Worm (Caenorhabditis elegans) whole organism, L3 larva: Measurements from ENCODE around the gene hmgr-1.

Experiments
- R02D3.7 ChIP-seq: fragments of 150-350 bp; optimal IDR thresholded peaks from 2 replicates; lab custom pipeline; 2014; ENCODE audit warnings: missing biosample characterization, missing genetic modification characterization
- ZK546.5 ChIP-seq: sonication (generic microtip); optimal IDR thresholded peaks from 2 replicates; lab custom pipeline; 2017; ENCODE audit warnings: missing biosample characterization, missing genetic modification characterization
- aly-2 ChIP-seq: fragments of 150-350 bp; optimal IDR thresholded peaks from 2 replicates; lab custom pipeline; 2014; ENCODE audit warnings: missing biosample characterization, missing genetic modification characterization
- ama-1 ChIP-seq: fragments of 150-350 bp; optimal IDR thresholded peaks from 2 replicates; lab custom pipeline; 2018
- ceh-16 ChIP-seq: sonication (generic microtip); optimal IDR thresholded peaks from 2 replicates; lab custom pipeline; 2017; ENCODE audit warnings: missing biosample characterization, missing genetic modification characterization
- ceh-28 ChIP-seq: fragments of 150-350 bp; optimal IDR thresholded peaks from 2 replicates; lab custom pipeline; 2014; ENCODE audit warnings: missing biosample characterization, missing genetic modification reagents, missing genetic modification characterization
- ceh-82 ChIP-seq: fragments of 150-350 bp; optimal IDR thresholded peaks from 2 replicates; lab custom pipeline; 2014; ENCODE audit warnings: missing biosample characterization, missing genetic modification characterization
- ceh-9 ChIP-seq: sonication (generic microtip); optimal IDR thresholded peaks from 2 replicates; lab custom pipeline; 2018; ENCODE audit warnings: missing biosample characterization, missing genetic modification characterization
- egl-27 ChIP-seq: sonication (generic microtip); optimal IDR thresholded peaks from 4 replicates; lab custom pipeline; 2017; ENCODE audit warnings: missing biosample characterization, missing genetic modification reagents, missing genetic modification characterization
- egl-5 ChIP-seq: fragments of 150-350 bp; optimal IDR thresholded peaks from 2 replicates; lab custom pipeline; 2017; ENCODE audit warnings: missing biosample characterization, missing genetic modification reagents, missing genetic modification characterization, inconsistent platforms
- elt-1 ChIP-seq: fragments of 150-350 bp; optimal IDR thresholded peaks from 2 replicates; lab custom pipeline; 2014; ENCODE audit warnings: missing biosample characterization, missing genetic modification characterization
- eor-1 ChIP-seq, 2 experiments: fragments of 150-350 bp; optimal IDR thresholded peaks; 2 replicates each; lab custom pipeline; 2014 to 2018; ENCODE audit warnings: missing biosample characterization in 2 of 2, missing genetic modification characterization in 2 of 2
- fkh-10 ChIP-seq: sonication (generic microtip); optimal IDR thresholded peaks from 2 replicates; lab custom pipeline; 2017; ENCODE audit warnings: missing biosample characterization, missing genetic modification reagents, missing genetic modification characterization
- fos-1 ChIP-seq: fragments of 150-350 bp; optimal IDR thresholded peaks from 2 replicates; lab custom pipeline; 2014; ENCODE audit warnings: missing biosample characterization, missing genetic modification characterization
- hmg-11 ChIP-seq: sonication (generic microtip); optimal IDR thresholded peaks from 2 replicates; lab custom pipeline; 2016; ENCODE audit warnings: missing genetic modification characterization, missing compliant biosample characterization
- jun-1 ChIP-seq: fragments of 150-350 bp; optimal IDR thresholded peaks from 2 replicates; lab custom pipeline; 2014; ENCODE audit warnings: missing biosample characterization, missing genetic modification reagents, missing genetic modification characterization
- lin-15B ChIP-seq: fragments of 150-350 bp; optimal IDR thresholded peaks from 2 replicates; lab custom pipeline; 2014; ENCODE audit warnings: missing biosample characterization, missing genetic modification characterization
- lsy-12 ChIP-seq: sonication (generic microtip); optimal IDR thresholded peaks from 2 replicates; lab custom pipeline; 2016; ENCODE audit warnings: mild to moderate bottlenecking, missing genetic modification characterization, missing compliant biosample characterization
- mdl-1 ChIP-seq: fragments of 150-350 bp; optimal IDR thresholded peaks from 2 replicates; lab custom pipeline; 2014; ENCODE audit warnings: missing biosample characterization, missing genetic modification characterization
- nfya-1 ChIP-seq: sonication (generic microtip); optimal IDR thresholded peaks from 2 replicates; lab custom pipeline; 2017; ENCODE audit warnings: missing genetic modification characterization, mild to moderate bottlenecking, missing compliant biosample characterization, antibody characterized with exemption, moderate library complexity; ENCODE audit not compliant: insufficient read depth
- nhr-12 ChIP-seq: fragments of 150-350 bp; optimal IDR thresholded peaks from 2 replicates; lab custom pipeline; 2014; ENCODE audit warnings: missing biosample characterization, missing genetic modification characterization
- nhr-23 ChIP-seq: fragments of 150-350 bp; optimal IDR thresholded peaks from 2 replicates; lab custom pipeline; 2014; ENCODE audit warnings: missing biosample characterization, missing genetic modification reagents, missing genetic modification characterization
- nhr-237 ChIP-seq: fragments of 150-350 bp; optimal IDR thresholded peaks from 2 replicates; lab custom pipeline; 2014; ENCODE audit warnings: missing biosample characterization, missing genetic modification characterization
- nhr-25 ChIP-seq: sonication (generic microtip); optimal IDR thresholded peaks from 2 replicates; lab custom pipeline; 2017; ENCODE audit warnings: missing biosample characterization, missing genetic modification characterization
- nhr-67 ChIP-seq: fragments of 150-350 bp; optimal IDR thresholded peaks from 2 replicates; lab custom pipeline; 2014; ENCODE audit warnings: missing biosample characterization, missing genetic modification characterization
- nhr-76 ChIP-seq: fragments of 150-350 bp; sonication (generic microtip); optimal IDR thresholded peaks from 5 replicates; lab custom pipeline; 2014; ENCODE audit warnings: missing biosample characterization, missing genetic modification characterization
- nhr-77 ChIP-seq: fragments of 150-350 bp; optimal IDR thresholded peaks from 2 replicates; lab custom pipeline; 2014; ENCODE audit warnings: missing biosample characterization, missing genetic modification characterization
- pha-4 ChIP-seq: fragments of 150-350 bp; optimal IDR thresholded peaks from 2 replicates; lab custom pipeline; 2014; ENCODE audit warnings: missing biosample characterization, missing genetic modification reagents, missing genetic modification characterization
- pqm-1 ChIP-seq: fragments of 150-350 bp; optimal IDR thresholded peaks from 2 replicates; lab custom pipeline; 2017; ENCODE audit warnings: missing biosample characterization, missing genetic modification characterization, inconsistent platforms
- sea-2 ChIP-seq: fragments of 150-350 bp; sonication (generic microtip); optimal IDR thresholded peaks from 4 replicates; lab custom pipeline; 2014; ENCODE audit warnings: missing biosample characterization, missing genetic modification reagents, missing genetic modification characterization
- skn-1 ChIP-seq: fragments of 150-350 bp; optimal IDR thresholded peaks from 2 replicates; lab custom pipeline; 2014; ENCODE audit warnings: missing biosample characterization, missing genetic modification characterization
- snpc-4 ChIP-seq: fragments of 150-350 bp; optimal IDR thresholded peaks from 2 replicates; lab custom pipeline; 2014; ENCODE audit warnings: missing biosample characterization, missing genetic modification characterization
- tbx-2 ChIP-seq: sonication (generic microtip); optimal IDR thresholded peaks from 2 replicates; lab custom pipeline; 2016; ENCODE audit warnings: mild to moderate bottlenecking, missing genetic modification characterization, missing compliant biosample characterization
- unc-39 ChIP-seq: sonication (generic microtip); optimal IDR thresholded peaks from 4 replicates; lab custom pipeline; 2017; ENCODE audit warnings: missing biosample characterization, missing genetic modification characterization
- unc-62 ChIP-seq: fragments of 150-350 bp; sonication (generic microtip); optimal IDR thresholded peaks from 4 replicates; lab custom pipeline; 2014; ENCODE audit warnings: missing biosample characterization, missing genetic modification reagents, missing genetic modification characterization
- zag-1 ChIP-seq: fragments of 150-350 bp; optimal IDR thresholded peaks from 2 replicates; lab custom pipeline; 2014; ENCODE audit warnings: missing biosample characterization, missing genetic modification characterization
- ztf-11 ChIP-seq: fragments of 150-350 bp; optimal IDR thresholded peaks from 2 replicates; lab custom pipeline; 2014; ENCODE audit warnings: missing biosample characterization, missing genetic modification characterization

Gene hmgr-1

ce11 chrIII:7339138-7339537 is 20.2 kb upstream of the hmgr-1 start:
- TF ChIP-seq elt-1 (tag; lab: Kevin White, UChicago) (no peak), lin-15B (tag; lab: Kevin White, UChicago) (no peak), nfya-1 (tag; lab: Kevin White, UChicago) (no peak), nhr-77 (no peak), nhr-12 (tag; lab: Kevin White, UChicago) (no peak), egl-27 (no peak), aly-2 (tag; lab: Kevin White, UChicago) (no peak), ceh-16 (tag; lab: Kevin White, UChicago) (no peak), ceh-9 (tag; lab: Kevin White, UChicago) (no peak), hmg-11 (tag; lab: Kevin White, UChicago) (no peak)

DNA sequence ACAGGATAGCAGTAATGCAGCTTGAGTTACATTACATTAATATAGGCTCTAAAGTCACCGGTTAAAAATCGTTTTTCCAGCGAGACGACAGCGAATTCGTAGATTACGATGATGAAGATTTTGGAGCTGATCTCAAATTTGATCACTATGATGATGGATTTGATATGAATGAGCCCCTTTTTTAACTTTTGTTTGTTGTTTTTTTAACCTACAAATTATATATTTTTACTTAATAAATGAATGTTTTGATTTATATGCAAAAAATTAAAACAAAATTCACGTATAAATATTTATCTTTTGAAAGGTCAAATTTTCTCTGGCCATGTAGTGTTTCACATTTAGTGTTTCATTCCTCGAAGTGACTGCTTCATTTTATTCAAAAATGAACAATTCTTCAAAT is 15.9 kb upstream of the hmgr-1 start, which contains the start of gene F08F8.6:
TSS of gene F08F8.6 (plus strand) at position 301 of the 400 bp plus-strand sequence.
- no peak for TF ChIP-seq lsy-12 (tag; lab: Kevin White, UChicago)
- no peak for TF ChIP-seq egl-5
- no peak for TF ChIP-seq jun-1 (tag; lab: Kevin White, UChicago)
- TF ChIP-seq nhr-67 = no peak
- TF ChIP-seq ceh-16 (tag; lab: Kevin White, UChicago) = no peak
- no peak for TF ChIP-seq snpc-4 (tag; lab: Kevin White, UChicago)
- TF ChIP-seq ztf-11 (tag; lab: Kevin White, UChicago) = no peak
- TF ChIP-seq pha-4 (tag; lab: Kevin White, UChicago) = no peak
- TF ChIP-seq aly-2 (tag; lab: Kevin White, UChicago) = no peak
- TF ChIP-seq unc-39 (tag; lab: Kevin White, UChicago) = no peak
- no peak for TF ChIP-seq zag-1 (tag; lab: Kevin White, UChicago)
- no peak for TF ChIP-seq ceh-82 (tag; lab: Kevin White, UChicago)
- no peak for TF ChIP-seq sea-2 (GFP tag; lab: Kevin White, UChicago)
- TF ChIP-seq lin-15B (tag; lab: Kevin White, UChicago) = no peak
- no peak for TF ChIP-seq ama-1 (lab: Kevin White, UChicago)
- no peak for TF ChIP-seq nhr-25 (tag; lab: Kevin White, UChicago)
- TF ChIP-seq nhr-12 (tag; lab: Kevin White, UChicago) = no peak
- no peak for TF ChIP-seq ZK546.5

ce11 chrIII:7347049-7347448 is 12.2 kb upstream of the hmgr-1 start, which contains the start of gene F08F8.7:
F08F8.7 (minus strand) TSS chrIII:7347149.
- TF ChIP-seq unc-39 (tag; lab: Kevin White, UChicago) = no peak
- no peak for TF ChIP-seq nhr-23 (tag; lab: Kevin White, UChicago)
- no peak for TF ChIP-seq nhr-25 (tag; lab: Kevin White, UChicago)
- TF ChIP-seq R02D3.7 (tag; lab: Kevin White, UChicago) = no peak
- TF ChIP-seq ama-1 (lab: Kevin White, UChicago) = no peak
- no peak for TF ChIP-seq eor-1 (tag; optimal IDR thresholded peaks at IDR 0.05; lab: Kevin White, UChicago)
- TF ChIP-seq skn-1 (tag; lab: Kevin White, UChicago) = no peak
- TF ChIP-seq snpc-4 (tag; lab: Kevin White, UChicago) = no peak
- no peak for TF ChIP-seq mdl-1 (tag; lab: Kevin White, UChicago)
- no peak for TF ChIP-seq tbx-2 (tag; lab: Kevin White, UChicago)
- no peak for TF ChIP-seq nhr-77
- no peak for TF ChIP-seq egl-27
- no peak for TF ChIP-seq ceh-28 (tag; lab: Kevin White, UChicago)
- TF ChIP-seq nhr-237 (tag; lab: Kevin White, UChicago) = no peak
- TF ChIP-seq unc-62 = no peak
- TF ChIP-seq ztf-11 (tag; lab: Kevin White, UChicago) = no peak
- no peak for TF ChIP-seq egl-5
- TF ChIP-seq pqm-1 (tag; lab: Kevin White, UChicago) = no peak
- TF ChIP-seq ceh-16 (tag; lab: Kevin White, UChicago) = no peak
- no peak for TF ChIP-seq aly-2 (tag; lab: Kevin White, UChicago)

- TF ChIP-seq nfya-1 (tag; lab: Kevin White, UChicago) (no peak), nhr-67 (no peak), lsy-12 (tag; lab: Kevin White, UChicago) (no peak), nhr-77 (no peak), ZK546.5 (no peak), ceh-16 (tag; lab: Kevin White, UChicago) (no peak), unc-62 (no peak), lin-15B (tag; lab: Kevin White, UChicago) (no peak), aly-2 (tag; lab: Kevin White, UChicago) (no peak), egl-27 (no peak), fos-1 (no peak), fkh-10 (GFP tag; lab: Kevin White, UChicago) (no peak), elt-1 (tag; lab: Kevin White, UChicago) (no peak), R02D3.7 (tag; lab: Kevin White, UChicago) (no peak), ztf-11 (tag; lab: Kevin White, UChicago) (no peak), ama-1 (lab: Kevin White, UChicago) (no peak), skn-1 (tag; lab: Kevin White, UChicago) (no peak), nhr-23 (tag; lab: Kevin White, UChicago) (no peak), nhr-76 (tag; lab: Kevin White, UChicago) (no peak)
Measured at ce11 chrIII:7349075-7349474, 10.2 kb upstream of the hmgr-1 start, which contains the start of gene gos-28. gos-28 (minus strand) TSS chrIII:7349175.
